Worm (Caenorhabditis elegans) whole organism, young adult: Measurements from ENCODE around the gene sru-26.
"Not testable (repeated sequence)": the region's sequence is repeated elsewhere in the genome, so short reads cannot be mapped to it uniquely, and the experiment has no call there.

ENCODE experiments used
- B0336.3 ChIP-seq: fragments of 200-800 bp; sonication (Bioruptor generic); IDR thresholded peaks from 2 replicates; pipeline ENCODE4 v1.3.6; 2022; ENCODE audit warnings: missing genetic modification characterization, missing compliant biosample characterization
- Y67H2A.10 ChIP-seq: fragments of 200-800 bp; sonication (Bioruptor generic); conservative IDR thresholded peaks from 2 replicates; pipeline ENCODE4 v1.3.6; 2022; ENCODE audit warnings: missing genetic modification reagents, missing genetic modification characterization, missing compliant biosample characterization
- atf-7 ChIP-seq: sonication (generic microtip); optimal IDR thresholded peaks from 2 replicates; lab custom pipeline; 2017; ENCODE audit warnings: mild to moderate bottlenecking, missing genetic modification characterization, missing compliant biosample characterization
- attf-5 ChIP-seq: fragments of 200-800 bp; sonication (Bioruptor generic); optimal IDR thresholded peaks from 2 replicates; lab custom pipeline; 2018; ENCODE audit warnings: mild to moderate bottlenecking, missing genetic modification characterization, missing compliant biosample characterization
- ceh-100 ChIP-seq: fragments of 200-800 bp; sonication (Bioruptor generic); IDR thresholded peaks from 2 replicates; pipeline ENCODE4 v1.3.6; 2022; ENCODE audit warnings: missing genetic modification reagents, missing genetic modification characterization, missing compliant biosample characterization
- dox-1 ChIP-seq: fragments of 200-800 bp; sonication (Bioruptor generic); IDR thresholded peaks from 2 replicates; pipeline ENCODE4 v1.3.6; 2022; ENCODE audit warnings: missing genetic modification reagents, missing genetic modification characterization, missing compliant biosample characterization
- egl-44 ChIP-seq: fragments of 200-800 bp; sonication (Bioruptor generic); IDR thresholded peaks from 2 replicates; pipeline ENCODE4 v1.3.6; 2022; ENCODE audit warnings: missing genetic modification reagents, missing genetic modification characterization, missing compliant biosample characterization
- ekl-4 ChIP-seq: fragments of 200-800 bp; sonication (Bioruptor generic); IDR thresholded peaks from 2 replicates; pipeline ENCODE4 v1.3.6; 2022; ENCODE audit warnings: missing genetic modification reagents, missing genetic modification characterization, missing compliant biosample characterization
- nfya-1 ChIP-seq: sonication (generic microtip); optimal IDR thresholded peaks from 2 replicates; lab custom pipeline; 2017; ENCODE audit warnings: antibody characterized with exemption, missing compliant biosample characterization, missing genetic modification characterization, borderline replicate concordance; ENCODE audit not compliant: insufficient read depth
- nhr-179 ChIP-seq: sonication (generic microtip); optimal IDR thresholded peaks from 2 replicates; lab custom pipeline; 2016; ENCODE audit warnings: mild to moderate bottlenecking, missing genetic modification characterization, missing compliant biosample characterization
- snpc-3.4 ChIP-seq: sonication (generic microtip); optimal IDR thresholded peaks from 2 replicates; lab custom pipeline; 2017; ENCODE audit warnings: missing genetic modification characterization, mild to moderate bottlenecking, missing compliant biosample characterization, antibody characterized with exemption, moderate library complexity, missing genotype, missing genetic modification reagents
- snpc-4 ChIP-seq, 5 experiments: fragments of 150-350 bp in 1 of 5; sonication (generic microtip) in 4 of 5; optimal IDR thresholded peaks; 2 replicates each; lab custom pipeline; 2014 to 2018; ENCODE audit warnings: missing genetic modification characterization in 5 of 5, missing biosample characterization in 3 of 5, antibody characterized with exemption in 2 of 5, mild to moderate bottlenecking in 2 of 5, missing compliant biosample characterization in 2 of 5, missing genotype in 2 of 5, moderate library complexity in 2 of 5, missing genetic modification reagents in 1 of 5
- unc-62 ChIP-seq: fragments of 150-350 bp; optimal IDR thresholded peaks from 2 replicates; lab custom pipeline; 2014; ENCODE audit warnings: missing biosample characterization, missing genetic modification reagents, missing genetic modification characterization

ce11 chrIV:12505397-12505796, 18.1 kb downstream of the sru-26 start, which contains the start of gene sru-17:
- TF ChIP-seq unc-62 (GFP tag; lab: Kevin White, UChicago); attf-5; nhr-179; snpc-3.4 (tag; lab: Kevin White, UChicago); dox-1; nfya-1 (tag; lab: Kevin White, UChicago); snpc-4 (GFP tag; optimal IDR thresholded peaks at IDR 0.05; lab: Kevin White, UChicago); snpc-4 (tag; optimal IDR thresholded peaks at IDR 0.05; lab: Kevin White, UChicago); Y67H2A.10 (GFP tag; lab: Robert Waterston, UW); B0336.3 (GFP tag; lab: Robert Waterston, UW); ceh-100 (GFP tag; lab: Robert Waterston, UW); atf-7 (tag; lab: Kevin White, UChicago); ekl-4; egl-44: not testable (repeated sequence)
